Fruit fly (Drosophila melanogaster) whole organism, embryonic: Measurements from ENCODE around the gene car.

Experiments used
- Ada2b ChIP-seq: fragments of 200-800 bp; sonication (Bioruptor generic); IDR thresholded peaks from 2 replicates; pipeline ENCODE4 v1.3.6; 2022; ENCODE audit warnings: missing biosample characterization, missing genetic modification characterization
- CG10366 ChIP-seq: fragments of 200-800 bp; sonication (Bioruptor generic); IDR thresholded peaks from 2 replicates; pipeline ENCODE4 v1.3.6; 2022; ENCODE audit warnings: missing biosample characterization, missing genetic modification characterization
- CG11695 ChIP-seq: fragments of 200-800 bp; sonication (Bioruptor generic); IDR thresholded peaks from 3 replicates; pipeline ENCODE4 v1.3.6; 2022; ENCODE audit warnings: missing biosample characterization, missing genetic modification characterization
- CG11696 ChIP-seq: fragments of 200-800 bp; sonication (Bioruptor generic); IDR thresholded peaks from 2 replicates; pipeline ENCODE4 v1.3.6; 2022; ENCODE audit warnings: missing biosample characterization, missing genetic modification characterization
- CG12299 ChIP-seq: fragments of 200-800 bp; sonication (Bioruptor generic); optimal IDR thresholded peaks from 2 replicates; lab custom pipeline; 2018; ENCODE audit warnings: missing biosample characterization, mild to moderate bottlenecking, missing genetic modification characterization
- CG12942 ChIP-seq: fragments of 200-800 bp; sonication (Bioruptor generic); optimal IDR thresholded peaks from 3 replicates; lab custom pipeline; 2016; ENCODE audit warnings: missing biosample characterization, missing genetic modification characterization
- CG17328 ChIP-seq: fragments of 200-800 bp; sonication (Bioruptor generic); IDR thresholded peaks from 2 replicates; pipeline ENCODE4 v1.3.6; 2022; ENCODE audit warnings: missing biosample characterization, missing genetic modification characterization
- CG17361 ChIP-seq: fragments of 200-800 bp; sonication (Bioruptor generic); IDR thresholded peaks from 3 replicates; pipeline ENCODE4 v1.3.6; 2022; ENCODE audit warnings: missing biosample characterization, missing genetic modification characterization
- CG17612 ChIP-seq: fragments of 200-800 bp; sonication (Bioruptor generic); IDR thresholded peaks from 2 replicates; pipeline ENCODE4 v1.3.6; 2022; ENCODE audit warnings: missing biosample characterization, missing genetic modification characterization
- CG18262 ChIP-seq: fragments of 200-800 bp; optimal IDR thresholded peaks from 3 replicates; lab custom pipeline; 2019; ENCODE audit warnings: missing biosample characterization, mild to moderate bottlenecking, missing genetic modification characterization, moderate library complexity
- CG34376 ChIP-seq: fragments of 200-800 bp; sonication (Bioruptor generic); optimal IDR thresholded peaks from 2 replicates; lab custom pipeline; 2018; ENCODE audit warnings: missing biosample characterization, mild to moderate bottlenecking, missing genetic modification characterization
- CG4404 ChIP-seq: fragments of 200-800 bp; sonication (Bioruptor generic); IDR thresholded peaks from 2 replicates; pipeline ENCODE4 v1.3.6; 2022; ENCODE audit warnings: missing biosample characterization, missing genetic modification characterization
- CG4617 ChIP-seq: fragments of 200-800 bp; sonication (Bioruptor generic); optimal IDR thresholded peaks from 3 replicates; lab custom pipeline; 2016; ENCODE audit warnings: missing biosample characterization, missing genetic modification characterization, borderline replicate concordance
- CG5953 ChIP-seq: fragments of 200-800 bp; sonication (Bioruptor generic); IDR thresholded peaks from 2 replicates; pipeline ENCODE4 v1.3.6; 2022; ENCODE audit warnings: missing biosample characterization, missing genetic modification characterization
- CG8290 ChIP-seq, 3 experiments: fragments of 200-800 bp; sonication (Bioruptor generic); optimal IDR thresholded peaks; 2 replicates each; lab custom pipeline; 2016 to 2019; ENCODE audit warnings: missing biosample characterization in 3 of 3, missing genetic modification characterization in 3 of 3, mild to moderate bottlenecking in 2 of 3, moderate library complexity in 1 of 3
- CoRest ChIP-seq: fragments of 200-800 bp; sonication (Bioruptor generic); optimal IDR thresholded peaks from 3 replicates; lab custom pipeline; 2018; ENCODE audit warnings: missing biosample characterization, mild to moderate bottlenecking, missing genetic modification characterization, moderate library complexity
- D19A ChIP-seq: fragments of 200-800 bp; optimal IDR thresholded peaks from 3 replicates; lab custom pipeline; 2019; ENCODE audit warnings: missing biosample characterization, mild to moderate bottlenecking, missing genetic modification characterization, moderate library complexity
- Dek ChIP-seq: fragments of 200-800 bp; sonication (Bioruptor generic); optimal IDR thresholded peaks from 3 replicates; lab custom pipeline; 2019; ENCODE audit warnings: missing biosample characterization, mild to moderate bottlenecking, missing genetic modification characterization, moderate library complexity
- Dfd ChIP-seq, 2 experiments: fragments of >200 bp; optimal IDR thresholded peaks; 2 replicates each; lab custom pipeline; 2017; ENCODE audit warnings: missing biosample characterization in 2 of 2, missing genetic modification characterization in 2 of 2
- Drgx ChIP-seq: fragments of 200-800 bp; sonication (Bioruptor generic); IDR thresholded peaks from 2 replicates; pipeline ENCODE4 v1.3.6; 2022; ENCODE audit warnings: missing biosample characterization, missing genetic modification characterization
- Eip74EF ChIP-seq, 2 experiments: fragments of 200-800 bp in 1 of 2; fragments of >200 bp in 1 of 2; sonication (Bioruptor generic) in 1 of 2; optimal IDR thresholded peaks; 2 replicates each; lab custom pipeline; 2017 to 2019; ENCODE audit warnings: missing biosample characterization in 2 of 2, missing genetic modification characterization in 2 of 2, mild to moderate bottlenecking in 1 of 2, moderate library complexity in 1 of 2
- Elba2 ChIP-seq: fragments of 200-800 bp; sonication (Bioruptor generic); optimal IDR thresholded peaks from 3 replicates; lab custom pipeline; 2016; ENCODE audit warnings: missing biosample characterization, missing genetic modification characterization
- HLH4C ChIP-seq: fragments of 200-800 bp; sonication (Bioruptor generic); IDR thresholded peaks from 3 replicates; pipeline ENCODE4 v1.3.6; 2022; ENCODE audit warnings: missing biosample characterization, missing genetic modification characterization; ENCODE audit not compliant: partially characterized antibody
- HmgD ChIP-seq: fragments of 200-800 bp; sonication (Bioruptor generic); optimal IDR thresholded peaks from 3 replicates; lab custom pipeline; 2016; ENCODE audit warnings: missing biosample characterization, missing genetic modification characterization
- Hr3 ChIP-seq: fragments of 200-800 bp; sonication (Bioruptor generic); optimal IDR thresholded peaks from 3 replicates; lab custom pipeline; 2016; ENCODE audit warnings: missing biosample characterization, missing genetic modification characterization
- Hsf ChIP-seq: fragments of 200-800 bp; sonication (Bioruptor generic); optimal IDR thresholded peaks from 3 replicates; lab custom pipeline; 2016; ENCODE audit warnings: missing biosample characterization, missing genetic modification characterization
- Kr ChIP-seq: fragments of 200-800 bp; sonication (Bioruptor generic); optimal IDR thresholded peaks from 2 replicates; lab custom pipeline; 2017; ENCODE audit warnings: missing biosample characterization, mild to moderate bottlenecking, missing genetic modification characterization
- Mad ChIP-seq: fragments of 200-800 bp; sonication (Bioruptor generic); optimal IDR thresholded peaks from 2 replicates; lab custom pipeline; 2016; ENCODE audit warnings: missing biosample characterization, missing genetic modification characterization
- Mes4 ChIP-seq: fragments of 200-800 bp; sonication (Bioruptor generic); optimal IDR thresholded peaks from 2 replicates; lab custom pipeline; 2016; ENCODE audit warnings: missing biosample characterization, missing genetic modification characterization
- Myb ChIP-seq: fragments of 200-800 bp; sonication (Bioruptor generic); optimal IDR thresholded peaks from 2 replicates; lab custom pipeline; 2016; ENCODE audit warnings: missing biosample characterization, missing genetic modification characterization
- PHDP ChIP-seq: fragments of 200-800 bp; sonication (Bioruptor generic); optimal IDR thresholded peaks from 3 replicates; lab custom pipeline; 2018; ENCODE audit warnings: missing biosample characterization, mild to moderate bottlenecking, missing genetic modification characterization, moderate library complexity
- Poxn ChIP-seq: fragments of 200-800 bp; sonication (Bioruptor generic); IDR thresholded peaks from 2 replicates; pipeline ENCODE4 v1.3.6; 2022; ENCODE audit warnings: missing biosample characterization, missing genetic modification characterization
- Sox102F ChIP-seq: fragments of 200-800 bp; sonication (Bioruptor generic); optimal IDR thresholded peaks from 2 replicates; lab custom pipeline; 2018; ENCODE audit warnings: missing biosample characterization, mild to moderate bottlenecking, missing genetic modification characterization, moderate library complexity
- ac ChIP-seq: fragments of 200-800 bp; sonication (Bioruptor generic); optimal IDR thresholded peaks from 3 replicates; lab custom pipeline; 2017; ENCODE audit warnings: missing biosample characterization, mild to moderate bottlenecking, missing genetic modification characterization
- bab2 ChIP-seq: fragments of 200-800 bp; sonication (Bioruptor generic); optimal IDR thresholded peaks from 2 replicates; lab custom pipeline; 2016; ENCODE audit warnings: missing biosample characterization, missing genetic modification characterization
- bowl ChIP-seq: fragments of 200-800 bp; sonication (Bioruptor generic); IDR thresholded peaks from 2 replicates; pipeline ENCODE4 v1.3.6; 2022; ENCODE audit warnings: missing biosample characterization, missing genetic modification characterization
- cato ChIP-seq: fragments of 200-800 bp; sonication (Bioruptor generic); optimal IDR thresholded peaks from 2 replicates; lab custom pipeline; 2016; ENCODE audit warnings: missing biosample characterization, missing genetic modification characterization, borderline replicate concordance
- fd102C ChIP-seq: fragments of 200-800 bp; sonication (Bioruptor generic); optimal IDR thresholded peaks from 2 replicates; lab custom pipeline; 2018; ENCODE audit warnings: missing biosample characterization, mild to moderate bottlenecking, missing genetic modification characterization, moderate library complexity
- gro ChIP-seq: fragments of 200-800 bp; sonication (Bioruptor generic); optimal IDR thresholded peaks from 2 replicates; lab custom pipeline; 2016; ENCODE audit warnings: missing biosample characterization, missing genetic modification characterization
- ind ChIP-seq: fragments of 200-800 bp; sonication (Bioruptor generic); optimal IDR thresholded peaks from 3 replicates; lab custom pipeline; 2016; ENCODE audit warnings: missing biosample characterization, missing genetic modification characterization
- inv ChIP-seq: fragments of 200-800 bp; sonication (Bioruptor generic); IDR thresholded peaks from 2 replicates; pipeline ENCODE4 v1.3.6; 2022; ENCODE audit warnings: missing biosample characterization, missing genetic modification characterization; ENCODE audit not compliant: partially characterized antibody
- onecut ChIP-seq: fragments of 200-800 bp; sonication (Bioruptor generic); IDR thresholded peaks from 2 replicates; pipeline ENCODE4 v1.3.6; 2022; ENCODE audit warnings: missing biosample characterization, missing genetic modification characterization
- pho ChIP-seq: fragments of 200-800 bp; sonication (Bioruptor generic); optimal IDR thresholded peaks from 2 replicates; lab custom pipeline; 2016; ENCODE audit warnings: missing biosample characterization, missing genetic modification characterization
- ranshi ChIP-seq: fragments of 200-800 bp; sonication (Bioruptor generic); IDR thresholded peaks from 2 replicates; pipeline ENCODE4 v1.3.6; 2022; ENCODE audit warnings: missing biosample characterization, missing genetic modification characterization
- row ChIP-seq: fragments of 200-800 bp; sonication (Bioruptor generic); IDR thresholded peaks from 3 replicates; pipeline ENCODE4 v1.3.6; 2022; ENCODE audit warnings: missing biosample characterization, missing genetic modification characterization
- slp2 ChIP-seq: fragments of 200-800 bp; sonication (Bioruptor generic); optimal IDR thresholded peaks from 2 replicates; lab custom pipeline; 2016; ENCODE audit warnings: missing biosample characterization, missing genetic modification characterization
- sob ChIP-seq: fragments of 200-800 bp; sonication (Bioruptor generic); IDR thresholded peaks from 2 replicates; pipeline ENCODE4 v1.3.6; 2022; ENCODE audit warnings: missing biosample characterization, missing genetic modification characterization
- sr ChIP-seq: fragments of 200-800 bp; sonication (Bioruptor generic); IDR thresholded peaks from 3 replicates; pipeline ENCODE4 v1.3.6; 2022; ENCODE audit warnings: missing biosample characterization, missing genetic modification characterization
- wor ChIP-seq: fragments of 200-800 bp; sonication (Bioruptor generic); IDR thresholded peaks from 2 replicates; pipeline ENCODE4 v1.3.6; 2022; ENCODE audit warnings: missing biosample characterization, missing genetic modification characterization
- z ChIP-seq: fragments of 200-800 bp; sonication (Bioruptor generic); IDR thresholded peaks from 3 replicates; pipeline ENCODE4 v1.3.6; 2022; ENCODE audit warnings: missing biosample characterization, missing genetic modification characterization

car gene

dm6 chrX:19603953-19604352 lies 38.1 kb downstream of the car start (continued):
- TF ChIP-seq ranshi (GFP tag; lab: Robert Waterston, UW) (peak; percentile 80; the same call in 1 of the 2 replicates), Kr (no peak), pho (GFP tag; lab: Kevin White, UChicago) (peak; percentile 48), CG11696 (GFP tag; lab: Robert Waterston, UW) (0 out of 2 replicates have a peak, but pooled peaks have one; percentile 52), bowl (GFP tag; lab: Robert Waterston, UW) (0 out of 2 replicates have a peak, but pooled peaks have one; percentile 24), slp2 (peak; percentile 42), CG5953 (GFP tag; lab: Robert Waterston, UW) (peak; percentile 61), CG4404 (GFP tag; lab: Robert Waterston, UW) (peak; percentile 54), inv (no peak), Sox102F (GFP tag; lab: Kevin White, UChicago) (peak; percentile 78), sob (GFP tag; lab: Robert Waterston, UW) (peak; percentile 84), CG4617 (GFP tag; lab: Kevin White, UChicago) (peak; percentile 14), gro (GFP tag; lab: Kevin White, UChicago) (peak; percentile 54), Mes4 (GFP tag; lab: Kevin White, UChicago) (no peak), CG17612 (no peak), CG11695 (GFP tag; lab: Robert Waterston, UW) (peak; percentile 65; the same call in 2 of the 3 replicates), Elba2 (GFP tag; lab: Kevin White, UChicago) (no peak), Mad (GFP tag; lab: Kevin White, UChicago) (peak; percentile 40), wor (GFP tag; lab: Robert Waterston, UW) (peak; percentile 48; the same call in 1 of the 2 replicates), HLH4C (0 out of 3 replicates have a peak, but pooled peaks have one; percentile 20), Myb (GFP tag; lab: Kevin White, UChicago) (peak; percentile 19), CG18262 (tag; lab: Kevin White, UChicago) (peak; percentile 65), z (GFP tag; lab: Robert Waterston, UW) (no peak), Drgx (GFP tag; lab: Robert Waterston, UW) (peak; percentile 84), HmgD (GFP tag; lab: Kevin White, UChicago) (no peak), ind (GFP tag; lab: Kevin White, UChicago) (peak; percentile 76), fd102C (GFP tag; lab: Kevin White, UChicago) (no peak), bab2 (peak; percentile 43), Hr3 (GFP tag; lab: Kevin White, UChicago) (peak; percentile 64), Ada2b (peak; percentile 91), Eip74EF (GFP tag; optimal IDR thresholded peaks at IDR 0.05; lab: Kevin White, UChicago) (peak in 1 of 2 experiments; percentile 55), CG10366 (GFP tag; lab: Robert Waterston, UW) (peak; percentile 88), Hsf (GFP tag; lab: Kevin White, UChicago) (peak; percentile 66), PHDP (peak; percentile 71), D19A (peak; percentile 42), CG12942 (GFP tag; lab: Kevin White, UChicago) (peak; percentile 48), ac (GFP tag; lab: Kevin White, UChicago) (no peak), onecut (GFP tag; lab: Robert Waterston, UW) (peak; percentile 54), CoRest (peak; percentile 70), CG17361 (GFP tag; lab: Robert Waterston, UW) (peak; percentile 68; the same call in 2 of the 3 replicates), sr (peak; percentile 72; the same call in 2 of the 3 replicates), CG34376 (GFP tag; lab: Kevin White, UChicago) (peak; percentile 86), CG8290 (GFP tag; optimal IDR thresholded peaks at IDR 0.05; lab: Kevin White, UChicago) (peak; percentile 25), CG8290 (tag; optimal IDR thresholded peaks at IDR 0.05; lab: Kevin White, UChicago) (peak in 1 of 2 experiments; percentile 84), CG17328 (GFP tag; lab: Robert Waterston, UW) (peak; percentile 74), Dfd (GFP tag; optimal IDR thresholded peaks at IDR 0.05; lab: Kevin White, UChicago) (no peak), cato (no peak), CG12299 (tag; lab: Kevin White, UChicago) (no peak), row (GFP tag; lab: Robert Waterston, UW) (peak; percentile 88), Poxn (GFP tag; lab: Robert Waterston, UW) (peak; percentile 68; the same call in 1 of the 2 replicates), Dek (tag; lab: Kevin White, UChicago) (peak; percentile 64)
